Worm (Caenorhabditis elegans): ENCODE measurements around the gene T01C8.3.
A peak's percentile ranks its signal among the peaks of the same experiment; 100 is the strongest.

Gene T01C8.3

DNA sequence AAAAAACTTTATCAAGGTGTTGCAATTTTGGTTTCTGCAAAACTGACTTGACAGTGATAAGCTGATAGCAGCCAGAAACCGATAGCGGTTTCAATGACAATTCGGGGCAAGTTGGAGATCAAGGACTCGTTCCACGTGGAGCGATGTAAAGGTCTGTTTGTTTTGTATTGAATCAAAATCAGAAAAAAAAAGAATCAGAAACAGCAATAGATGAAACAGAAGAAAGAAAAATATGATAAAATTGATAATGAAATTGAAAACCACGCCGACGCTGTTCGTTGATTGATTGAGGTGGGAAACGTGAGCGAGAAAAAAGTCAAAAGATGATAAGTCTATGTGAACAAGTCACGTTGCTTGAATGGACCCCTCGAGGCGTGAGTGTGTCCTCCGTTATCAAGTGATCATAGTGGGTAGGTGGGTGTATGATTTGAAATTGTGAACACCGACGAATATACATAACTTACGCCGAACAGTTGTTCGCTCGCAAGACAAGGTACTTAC lies 7.6 kb downstream of the T01C8.3 start (continued):
- TF ChIP-seq ceh-63 (GFP tag; optimal IDR thresholded peaks at IDR 0.05) (no peak), alr-1 (tag; optimal IDR thresholded peaks at IDR 0.05; ENCODE audit: borderline replicate concordance) (no peak), snu-23 (GFP tag; optimal IDR thresholded peaks at IDR 0.05) (peak; percentile 16), ceh-8 (GFP tag; optimal IDR thresholded peaks at IDR 0.05) (no peak), dsc-1 (tag; optimal IDR thresholded peaks at IDR 0.05) (no peak), aly-2 (tag; optimal IDR thresholded peaks at IDR 0.05) (no peak), jun-1 (tag; optimal IDR thresholded peaks at IDR 0.05) (no peak), unc-30 (tag; optimal IDR thresholded peaks at IDR 0.05) (no peak), nhr-47 (tag; optimal IDR thresholded peaks at IDR 0.05) (no peak), nhr-28 (tag; optimal IDR thresholded peaks at IDR 0.05) (no peak), vab-15 (tag; optimal IDR thresholded peaks at IDR 0.05) (no peak), lin-14 (GFP tag; optimal IDR thresholded peaks at IDR 0.05) (peak; percentile 74), rnt-1 (tag; optimal IDR thresholded peaks at IDR 0.05) (no peak), blmp-1 (tag; optimal IDR thresholded peaks at IDR 0.05) (peak; percentile 88), lir-3 (tag; optimal IDR thresholded peaks at IDR 0.05; ENCODE audit: poor library complexity) (no peak), ces-1 (GFP tag; optimal IDR thresholded peaks at IDR 0.05) (no peak), sox-4 (tag; optimal IDR thresholded peaks at IDR 0.05) (no peak), sup-37 (GFP tag; optimal IDR thresholded peaks at IDR 0.05) (no peak), grh-1 (GFP tag; IDR thresholded peaks at IDR 0.05) (no peak), lin-35 (GFP tag; optimal IDR thresholded peaks at IDR 0.05) (peak in 1 of 2 experiments; percentile 14), hlh-4 (tag; optimal IDR thresholded peaks at IDR 0.05) (no peak), nhr-84 (tag; optimal IDR thresholded peaks at IDR 0.05) (no peak), pqm-1 (tag; optimal IDR thresholded peaks at IDR 0.05) (peak; percentile 15), fkh-10 (GFP tag; optimal IDR thresholded peaks at IDR 0.05) (no peak), fkh-4 (tag; optimal IDR thresholded peaks at IDR 0.05; ENCODE audit: borderline replicate concordance) (no peak), nhr-19 (GFP tag; conservative IDR thresholded peaks at IDR 0.05) (no peak), nhr-71 (tag; optimal IDR thresholded peaks at IDR 0.05) (peak; percentile 38), lin-15B (tag; optimal IDR thresholded peaks at IDR 0.05) (no peak), tbx-2 (tag; optimal IDR thresholded peaks at IDR 0.05) (no peak), xbp-1 (tag; optimal IDR thresholded peaks at IDR 0.05) (no peak)

DNA sequence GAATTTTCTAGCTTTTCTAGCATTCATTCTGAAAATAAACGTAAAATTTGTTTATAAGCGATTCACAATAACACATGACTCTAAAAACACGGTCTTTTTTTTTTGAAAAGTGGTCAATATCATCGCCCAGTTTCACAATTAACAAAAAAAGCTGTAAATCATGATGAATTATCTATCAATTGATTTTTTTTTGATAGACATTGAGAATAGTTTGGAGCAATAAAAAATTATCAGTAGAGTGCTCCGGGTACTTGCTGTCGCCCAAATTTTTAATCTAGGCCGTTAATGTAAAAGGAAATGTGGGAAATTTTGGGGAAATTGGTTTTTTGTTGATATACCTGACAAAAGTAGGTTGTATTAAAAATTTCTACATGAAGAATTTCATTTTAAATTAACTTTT lies 9.6 kb downstream of the T01C8.3 start:
- no peak for TF ChIP-seq nhr-84 (tag; optimal IDR thresholded peaks at IDR 0.05)
- no peak for TF ChIP-seq lin-39 (tag; optimal IDR thresholded peaks at IDR 0.05)
- no peak for TF ChIP-seq egl-27 (tag; optimal IDR thresholded peaks at IDR 0.05)
- no peak for TF ChIP-seq efl-1 (optimal IDR thresholded peaks at IDR 0.05)
- no peak for TF ChIP-seq efl-1 (GFP tag; optimal IDR thresholded peaks at IDR 0.05 in 1 of 2)
- TF ChIP-seq ceh-63 (GFP tag; optimal IDR thresholded peaks at IDR 0.05): no peak
- TF ChIP-seq ceh-88 (GFP tag; IDR thresholded peaks at IDR 0.05): no peak
- TF ChIP-seq F16B12.6 (tag; optimal IDR thresholded peaks at IDR 0.05): no peak
- no peak for TF ChIP-seq ztf-11 (tag; optimal IDR thresholded peaks at IDR 0.05)
- TF ChIP-seq nhr-76 (tag; optimal IDR thresholded peaks at IDR 0.05): no peak
- no peak for TF ChIP-seq lir-3 (tag; optimal IDR thresholded peaks at IDR 0.05; ENCODE audit: poor library complexity)

DNA sequence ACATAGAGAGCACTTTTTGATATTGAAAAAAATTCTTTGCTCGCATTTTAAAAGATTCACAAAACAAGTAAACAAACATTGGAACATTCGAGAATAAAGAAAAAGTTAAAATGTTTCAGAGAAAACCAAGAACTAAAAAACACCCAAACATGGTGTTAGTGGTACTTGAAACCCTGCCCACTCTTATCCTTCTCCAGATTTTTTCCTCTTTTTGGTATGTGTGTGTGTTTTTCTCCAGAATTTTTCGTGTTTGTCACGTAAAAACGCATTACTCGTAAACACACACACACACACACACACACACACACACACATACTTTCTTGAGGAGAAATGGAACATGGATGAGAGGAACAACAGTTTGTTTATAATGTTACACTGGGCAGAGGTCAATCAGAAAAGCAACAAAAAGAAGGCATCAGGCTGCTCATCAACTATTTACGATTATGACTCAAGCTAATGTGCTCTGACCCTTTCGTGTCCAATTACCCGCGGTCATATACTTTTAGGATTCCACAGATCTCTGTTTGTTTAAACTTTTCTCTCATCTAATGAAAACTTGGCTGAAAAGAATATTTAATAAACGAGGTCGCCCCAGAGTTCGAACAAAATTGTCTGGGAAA lies 10.8 kb downstream of the T01C8.3 start:
- no peak for TF ChIP-seq nhr-77 (tag; optimal IDR thresholded peaks at IDR 0.05)
- TF ChIP-seq lin-14 (GFP tag; optimal IDR thresholded peaks at IDR 0.05): peak; percentile 22
- TF ChIP-seq sptf-1 (tag; optimal IDR thresholded peaks at IDR 0.05): no peak
- no peak for TF ChIP-seq lin-15B (tag; optimal IDR thresholded peaks at IDR 0.05)
